Worm (Caenorhabditis elegans): ENCODE results near the gene R04A9.6.

R04A9.6 gene

DNA sequence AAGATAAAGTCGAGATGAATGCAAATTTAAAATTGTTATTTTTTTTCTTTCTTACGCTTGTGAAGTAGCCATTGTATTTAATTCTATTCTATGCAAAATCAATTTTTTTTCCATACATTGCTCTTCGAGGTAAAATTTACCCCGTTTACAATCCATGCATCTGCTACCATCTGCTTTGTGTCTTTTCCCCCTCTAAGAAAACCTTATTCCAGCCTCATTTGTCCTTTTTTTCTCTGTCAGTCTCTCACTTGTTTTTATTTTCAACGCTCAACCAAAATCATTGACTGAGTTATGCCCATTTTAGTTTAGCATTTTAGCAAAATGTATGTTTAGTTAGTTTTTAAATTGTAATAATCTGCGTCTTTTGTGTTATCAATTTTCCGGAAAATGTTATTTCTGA lies 27.4 kb upstream of the R04A9.6 start:
- TF ChIP-seq fkh-10 (GFP tag; optimal IDR thresholded peaks at IDR 0.05) (no peak), pag-3 (tag; optimal IDR thresholded peaks at IDR 0.05; ENCODE audit: borderline replicate concordance) (no peak), nhr-232 (tag; optimal IDR thresholded peaks at IDR 0.05) (no peak), ttx-3 (tag; optimal IDR thresholded peaks at IDR 0.05) (no peak), hlh-8 (tag; optimal IDR thresholded peaks at IDR 0.05) (no peak), tbx-7 (tag; optimal IDR thresholded peaks at IDR 0.05) (no peak), ceh-19 (GFP tag; optimal IDR thresholded peaks at IDR 0.05) (no peak), pha-4 (tag; optimal IDR thresholded peaks at IDR 0.05) (no peak), che-1 (tag; optimal IDR thresholded peaks at IDR 0.05) (no peak), dve-1 (tag; optimal IDR thresholded peaks at IDR 0.05) (no peak), zip-5 (tag; optimal IDR thresholded peaks at IDR 0.05) (no peak)

DNA sequence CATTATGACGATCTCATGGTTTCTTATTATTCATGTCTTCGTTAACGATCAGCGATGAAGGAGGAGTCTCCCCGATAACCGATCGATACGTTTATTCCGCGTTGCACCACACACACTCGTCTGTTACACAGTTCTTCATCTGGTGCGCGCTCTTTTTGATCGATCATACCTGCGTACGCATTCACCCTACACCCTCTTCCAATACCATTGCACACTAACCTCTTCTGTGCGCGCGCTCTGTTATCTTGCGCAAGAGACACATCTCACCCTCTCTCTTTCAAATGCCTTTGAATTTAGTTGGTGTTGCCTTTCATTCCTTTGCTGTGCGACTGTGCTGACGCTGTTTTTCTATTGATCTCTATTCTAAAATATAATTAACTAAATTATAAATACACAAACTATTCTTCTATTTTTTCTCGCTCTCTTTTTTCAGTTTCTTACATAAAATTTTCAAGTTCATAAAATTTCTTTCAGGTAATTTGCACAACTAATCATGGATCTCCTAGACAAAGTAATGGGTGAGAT lies 25.5 kb upstream of the R04A9.6 start, which contains the start of gene nrde-3:
TSS of gene nrde-3 (plus strand) at position 475 of the 525 bp plus-strand sequence.
- TF ChIP-seq nhr-11 (tag; optimal IDR thresholded peaks at IDR 0.05) = no peak
- peak; percentile 36 for TF ChIP-seq tbx-2 (tag; optimal IDR thresholded peaks at IDR 0.05)

DNA sequence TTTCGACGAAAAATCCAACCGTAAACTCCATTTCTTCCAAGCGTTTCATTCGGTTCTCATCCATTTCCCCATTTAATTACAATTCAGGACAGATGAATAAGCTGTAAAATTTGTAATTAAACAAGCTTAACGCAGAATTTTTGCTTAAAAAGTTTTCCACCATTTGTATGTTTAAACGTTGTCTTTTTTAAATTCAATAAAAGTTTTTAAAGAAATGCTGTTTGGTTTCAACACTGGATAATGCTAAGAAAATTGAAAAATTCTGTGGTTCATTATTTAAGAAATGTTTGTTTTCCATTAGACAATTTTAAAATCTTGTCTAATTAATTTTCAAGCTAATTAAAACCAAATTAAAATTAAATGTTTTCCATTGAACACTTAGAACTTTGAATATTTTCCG lies 16.9 kb upstream of the R04A9.6 start, which contains the start of gene R04A9.3:
TSS of gene R04A9.3 (minus strand) at position 101 of the 400 bp plus-strand sequence.
- TF ChIP-seq nhr-11 (tag; optimal IDR thresholded peaks at IDR 0.05) (no peak), elt-2 (tag; optimal IDR thresholded peaks at IDR 0.05) (no peak), fax-1 (tag; optimal IDR thresholded peaks at IDR 0.05) (no peak)

DNA sequence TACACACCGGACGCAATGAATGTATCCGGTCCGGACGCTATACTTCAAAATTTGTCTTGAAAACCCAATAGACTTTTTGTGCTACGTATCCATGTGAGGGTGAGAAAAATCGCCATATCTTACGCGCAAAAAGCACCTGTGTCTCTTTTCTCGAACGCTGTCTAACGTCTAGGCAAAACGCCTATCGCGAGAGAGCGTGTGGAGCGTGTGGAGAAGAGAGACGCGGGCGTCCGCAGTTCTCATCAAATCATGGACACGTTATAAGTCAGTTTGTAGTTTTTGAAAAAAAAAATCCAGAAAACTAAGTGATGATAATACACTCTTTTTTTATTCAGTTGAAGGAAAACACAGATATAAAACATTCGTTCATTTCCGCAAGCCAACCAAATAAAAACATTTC lies 16.3 kb upstream of the R04A9.6 start:
- TF ChIP-seq ceh-45 (GFP tag; IDR thresholded peaks at IDR 0.05) (no peak), eyg-1 (tag; optimal IDR thresholded peaks at IDR 0.05) (no peak)

DNA sequence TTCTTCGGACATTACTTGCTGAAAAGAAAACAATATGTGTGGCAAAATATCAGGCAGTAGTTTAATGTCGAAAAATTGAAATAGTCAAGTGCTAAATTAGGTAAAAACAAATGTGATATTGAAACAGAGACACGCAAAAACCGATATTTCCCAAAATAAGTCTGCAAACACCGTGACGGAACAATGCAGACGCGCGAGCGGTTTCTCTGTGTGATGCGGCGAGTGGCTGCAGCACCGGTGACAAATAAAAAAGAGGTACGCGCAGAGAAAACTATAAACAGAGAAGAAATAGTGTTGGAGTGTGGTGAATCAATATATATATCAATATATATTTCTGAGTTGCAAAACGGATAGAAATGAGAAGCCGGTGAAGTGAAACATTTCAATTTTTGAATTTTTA lies 14.7 kb upstream of the R04A9.6 start, which contains the start of gene ife-2:
TSS of gene ife-2 (minus strand) at position 18 of the 400 bp plus-strand sequence.
- no peak for TF ChIP-seq odd-2 (tag; optimal IDR thresholded peaks at IDR 0.05)
- no peak for TF ChIP-seq ceh-34 (tag; optimal IDR thresholded peaks at IDR 0.05)
- TF ChIP-seq pha-2 (tag; optimal IDR thresholded peaks at IDR 0.05) = no peak
- no peak for TF ChIP-seq mec-3 (tag; optimal IDR thresholded peaks at IDR 0.05; ENCODE audit: borderline replicate concordance)
- TF ChIP-seq hlh-13 (GFP tag; optimal IDR thresholded peaks at IDR 0.05) = no peak
- no peak for TF ChIP-seq hlh-15 (tag; optimal IDR thresholded peaks at IDR 0.05)
- TF ChIP-seq tbx-2 (tag; optimal IDR thresholded peaks at IDR 0.05) = peak; percentile 41
- peak; percentile 58 for TF ChIP-seq ceh-48 (tag; optimal IDR thresholded peaks at IDR 0.05)
- TF ChIP-seq tbx-7 (tag; optimal IDR thresholded peaks at IDR 0.05) = no peak
- no peak for TF ChIP-seq npax-4 (tag; optimal IDR thresholded peaks at IDR 0.05)
- no peak for TF ChIP-seq C08G9.2 (tag; optimal IDR thresholded peaks at IDR 0.05)
- no peak for TF ChIP-seq sox-4 (tag; optimal IDR thresholded peaks at IDR 0.05)
- peak; percentile 43 for TF ChIP-seq hlh-30 (tag; optimal IDR thresholded peaks at IDR 0.05; ENCODE audit: insufficient read depth)
- no peak for TF ChIP-seq fkh-6 (tag; optimal IDR thresholded peaks at IDR 0.05)
- no peak for TF ChIP-seq hlh-8 (tag; optimal IDR thresholded peaks at IDR 0.05)
- no peak for TF ChIP-seq ceh-18 (tag; optimal IDR thresholded peaks at IDR 0.05)
- TF ChIP-seq ceh-22 (tag; optimal IDR thresholded peaks at IDR 0.05) = no peak
- no peak for TF ChIP-seq nhr-11 (tag; optimal IDR thresholded peaks at IDR 0.05)
- peak; percentile 26 for TF ChIP-seq ceh-31 (tag; optimal IDR thresholded peaks at IDR 0.05)
- TF ChIP-seq Y22D7AL.16 (tag; optimal IDR thresholded peaks at IDR 0.05) = no peak
- TF ChIP-seq gmeb-2 (tag; optimal IDR thresholded peaks at IDR 0.05) = no peak
- TF ChIP-seq T23F11.4 (GFP tag; optimal IDR thresholded peaks at IDR 0.05) = no peak
- no peak for TF ChIP-seq ahr-1 (tag; optimal IDR thresholded peaks at IDR 0.05)
- TF ChIP-seq che-1 (tag; optimal IDR thresholded peaks at IDR 0.05) = no peak
- peak; percentile 36 for TF ChIP-seq sdc-2 (tag; optimal IDR thresholded peaks at IDR 0.05)
- peak; percentile 95 for TF ChIP-seq nfya-1 (tag; optimal IDR thresholded peaks at IDR 0.05)
- TF ChIP-seq zip-5 (tag; optimal IDR thresholded peaks at IDR 0.05) = no peak
- no peak for TF ChIP-seq pha-4 (tag; optimal IDR thresholded peaks at IDR 0.05)
- no peak for TF ChIP-seq elt-2 (tag; optimal IDR thresholded peaks at IDR 0.05)
- no peak for TF ChIP-seq pax-1 (tag; optimal IDR thresholded peaks at IDR 0.05)
- TF ChIP-seq ceh-19 (GFP tag; optimal IDR thresholded peaks at IDR 0.05) = no peak
- no peak for TF ChIP-seq dmd-4 (tag; optimal IDR thresholded peaks at IDR 0.05; ENCODE audit: borderline replicate concordance)
- no peak for TF ChIP-seq ceh-24 (tag; optimal IDR thresholded peaks at IDR 0.05)
- no peak for TF ChIP-seq pqm-1 (tag; optimal IDR thresholded peaks at IDR 0.05)
- TF ChIP-seq ets-4 (tag; optimal IDR thresholded peaks at IDR 0.05) = no peak
